Fruit fly (Drosophila melanogaster) whole organism, embryonic: ENCODE measurements around the gene mil.

Experiments used
- Abd-B ChIP-seq: fragments of 200-800 bp; sonication (Bioruptor generic); optimal IDR thresholded peaks from 2 replicates; lab custom pipeline; 2018; ENCODE audit warnings: missing biosample characterization, mild to moderate bottlenecking, missing genetic modification characterization, moderate library complexity
- Aef1 ChIP-seq: fragments of 200-800 bp; sonication (Bioruptor generic); IDR thresholded peaks from 3 replicates; pipeline ENCODE4 v1.3.6; 2022; ENCODE audit warnings: missing biosample characterization, missing genetic modification characterization
- Atf-2 ChIP-seq: fragments of 200-800 bp; sonication (Bioruptor generic); optimal IDR thresholded peaks from 2 replicates; lab custom pipeline; 2016; ENCODE audit warnings: missing biosample characterization, missing genetic modification characterization
- Awh ChIP-seq: fragments of 200-800 bp; sonication (Bioruptor generic); IDR thresholded peaks from 2 replicates; pipeline ENCODE4, ENCODE4 v1.3.6; 2022; ENCODE audit warnings: missing biosample characterization, missing genetic modification characterization
- CG10267 ChIP-seq: fragments of 200-800 bp; sonication (Bioruptor generic); optimal IDR thresholded peaks from 2 replicates; lab custom pipeline; 2018; ENCODE audit warnings: missing biosample characterization, mild to moderate bottlenecking, missing genetic modification characterization, moderate library complexity
- CG10274 ChIP-seq: fragments of 200-800 bp; sonication (Bioruptor generic); optimal IDR thresholded peaks from 3 replicates; lab custom pipeline; 2017; ENCODE audit warnings: missing biosample characterization, mild to moderate bottlenecking, missing genetic modification characterization
- CG10321 ChIP-seq: fragments of 200-800 bp; sonication (Bioruptor generic); IDR thresholded peaks from 2 replicates; pipeline ENCODE4 v1.3.6; 2022; ENCODE audit warnings: missing biosample characterization, missing genetic modification characterization
- CG10654 ChIP-seq: fragments of 200-800 bp; sonication (Bioruptor generic); optimal IDR thresholded peaks from 2 replicates; lab custom pipeline; 2016; ENCODE audit warnings: missing biosample characterization, missing genetic modification characterization
- CG13123 ChIP-seq: fragments of 200-800 bp; sonication (Bioruptor generic); optimal IDR thresholded peaks from 2 replicates; lab custom pipeline; 2016; ENCODE audit warnings: missing biosample characterization, missing genetic modification characterization
- CG16815 ChIP-seq: fragments of 200-800 bp; sonication (Bioruptor generic); optimal IDR thresholded peaks from 3 replicates; lab custom pipeline; 2017; ENCODE audit warnings: missing biosample characterization, mild to moderate bottlenecking, missing genetic modification characterization
- CG17385 ChIP-seq: fragments of 200-800 bp; sonication (Bioruptor generic); optimal IDR thresholded peaks from 3 replicates; lab custom pipeline; 2018; ENCODE audit warnings: missing biosample characterization, mild to moderate bottlenecking, missing genetic modification characterization
- CG17568 ChIP-seq: fragments of 200-800 bp; sonication (Bioruptor generic); optimal IDR thresholded peaks from 2 replicates; lab custom pipeline; 2018; ENCODE audit warnings: missing biosample characterization, mild to moderate bottlenecking, missing genetic modification characterization, moderate library complexity
- CG18011 ChIP-seq: fragments of 200-800 bp; sonication (Bioruptor generic); optimal IDR thresholded peaks from 2 replicates; lab custom pipeline; 2017; ENCODE audit warnings: missing biosample characterization, missing genetic modification characterization, mild to moderate bottlenecking, moderate library complexity, missing genotype
- CG18476 ChIP-seq: fragments of 200-800 bp; sonication (Bioruptor generic); optimal IDR thresholded peaks from 2 replicates; lab custom pipeline; 2016; ENCODE audit warnings: missing biosample characterization, mild to moderate bottlenecking, missing genetic modification characterization
- CG18599 ChIP-seq: fragments of 200-800 bp; sonication (Bioruptor generic); optimal IDR thresholded peaks from 3 replicates; lab custom pipeline; 2017; ENCODE audit warnings: missing biosample characterization, missing genetic modification characterization, mild to moderate bottlenecking, moderate library complexity, missing genetic modification reagents
- CG30020 ChIP-seq: fragments of 200-800 bp; optimal IDR thresholded peaks from 2 replicates; lab custom pipeline; 2019; ENCODE audit warnings: missing biosample characterization, mild to moderate bottlenecking, missing genetic modification characterization, moderate library complexity
- CG31365 ChIP-seq: fragments of 200-800 bp; sonication (Bioruptor generic); optimal IDR thresholded peaks from 2 replicates; lab custom pipeline; 2018; ENCODE audit warnings: missing biosample characterization, mild to moderate bottlenecking, missing genetic modification characterization
- CG3407 ChIP-seq: fragments of 200-800 bp; sonication (Bioruptor generic); optimal IDR thresholded peaks from 2 replicates; lab custom pipeline; 2018; ENCODE audit warnings: missing biosample characterization, mild to moderate bottlenecking, missing genetic modification characterization
- CG3726 ChIP-seq: fragments of 200-800 bp; sonication (Bioruptor generic); IDR thresholded peaks from 3 replicates; pipeline ENCODE4, ENCODE4 v1.3.6; 2022; ENCODE audit warnings: missing biosample characterization, missing genetic modification characterization
- CG3838 ChIP-seq: fragments of 200-800 bp; sonication (Bioruptor generic); optimal IDR thresholded peaks from 3 replicates; lab custom pipeline; 2016; ENCODE audit warnings: missing biosample characterization, missing genetic modification characterization
- CG4360 ChIP-seq: fragments of 200-800 bp; sonication (Bioruptor generic); IDR thresholded peaks from 2 replicates; pipeline ENCODE4 v1.3.6; 2022; ENCODE audit warnings: missing biosample characterization, missing genetic modification characterization
- CG8359 ChIP-seq: fragments of 200-800 bp; sonication (Bioruptor generic); optimal IDR thresholded peaks from 2 replicates; lab custom pipeline; 2017; ENCODE audit warnings: missing biosample characterization, mild to moderate bottlenecking, missing genetic modification characterization, borderline replicate concordance
- ERR ChIP-seq: fragments of 200-800 bp; sonication (Bioruptor generic); optimal IDR thresholded peaks from 2 replicates; lab custom pipeline; 2016; ENCODE audit warnings: missing biosample characterization, missing genetic modification characterization
- Eip74EF ChIP-seq, 2 experiments: fragments of 200-800 bp in 1 of 2; fragments of >200 bp in 1 of 2; sonication (Bioruptor generic) in 1 of 2; optimal IDR thresholded peaks; 2 replicates each; lab custom pipeline; 2017 to 2019; ENCODE audit warnings: missing biosample characterization in 2 of 2, missing genetic modification characterization in 2 of 2, mild to moderate bottlenecking in 1 of 2, moderate library complexity in 1 of 2
- GATAe ChIP-seq: fragments of 200-800 bp; sonication (Bioruptor generic); conservative IDR thresholded peaks from 2 replicates; pipeline ENCODE4 v1.3.6; 2022; ENCODE audit warnings: missing biosample characterization, missing genetic modification characterization
- H15 ChIP-seq: fragments of 200-800 bp; sonication (Bioruptor generic); IDR thresholded peaks from 3 replicates; pipeline ENCODE4 v1.3.6; 2022; ENCODE audit warnings: missing biosample characterization, missing genetic modification characterization
- Jarid2 ChIP-seq: fragments of 200-800 bp; sonication (Bioruptor generic); optimal IDR thresholded peaks from 3 replicates; lab custom pipeline; 2017; ENCODE audit warnings: mild to moderate bottlenecking, missing biosample characterization, missing genetic modification reagents, missing genetic modification characterization
- Rfx ChIP-seq: fragments of 200-800 bp; sonication (Bioruptor generic); IDR thresholded peaks from 2 replicates; pipeline ENCODE4 v1.3.6; 2022; ENCODE audit warnings: missing biosample characterization, missing genetic modification characterization
- Side ChIP-seq: fragments of 200-800 bp; sonication (Bioruptor generic); optimal IDR thresholded peaks from 2 replicates; lab custom pipeline; 2016; ENCODE audit warnings: missing biosample characterization, missing genetic modification characterization
- Six4 ChIP-seq: fragments of 200-800 bp; sonication (Bioruptor generic); optimal IDR thresholded peaks from 2 replicates; lab custom pipeline; 2016; ENCODE audit warnings: missing biosample characterization, missing genetic modification characterization
- Sry-δ ChIP-seq: fragments of 200-800 bp; sonication (Bioruptor generic); optimal IDR thresholded peaks from 2 replicates; lab custom pipeline; 2016; ENCODE audit warnings: missing biosample characterization, missing genetic modification characterization
- bsh ChIP-seq, 2 experiments: fragments of 200-800 bp; sonication (Bioruptor generic); optimal IDR thresholded peaks; 2 replicates each; lab custom pipeline; 2017 to 2018; ENCODE audit warnings: mild to moderate bottlenecking in 2 of 2, missing biosample characterization in 2 of 2, missing genetic modification characterization in 2 of 2, moderate library complexity in 1 of 2
- fru ChIP-seq: fragments of >200 bp; optimal IDR thresholded peaks from 2 replicates; lab custom pipeline; 2017
- gcm2 ChIP-seq: fragments of 200-800 bp; sonication (Bioruptor generic); optimal IDR thresholded peaks from 2 replicates; lab custom pipeline; 2016; ENCODE audit warnings: missing biosample characterization, missing genetic modification characterization
- h ChIP-seq: fragments of >200 bp; optimal IDR thresholded peaks from 2 replicates; lab custom pipeline; 2017
- hth ChIP-seq: fragments of >200 bp; optimal IDR thresholded peaks from 2 replicates; lab custom pipeline; 2017; ENCODE audit warnings: inconsistent platforms
- ken ChIP-seq: fragments of 200-800 bp; sonication (Bioruptor generic); IDR thresholded peaks from 3 replicates; pipeline ENCODE4 v1.3.6; 2022; ENCODE audit warnings: missing biosample characterization, missing genetic modification characterization
- klu ChIP-seq: fragments of 200-800 bp; sonication (Bioruptor generic); IDR thresholded peaks from 2 replicates; pipeline ENCODE4 v1.3.6; 2022; ENCODE audit warnings: missing biosample characterization, missing genetic modification characterization
- maf-S ChIP-seq: fragments of 200-800 bp; sonication (Bioruptor generic); optimal IDR thresholded peaks from 2 replicates; lab custom pipeline; 2016; ENCODE audit warnings: missing biosample characterization, missing genetic modification characterization
- mirr ChIP-seq: fragments of 200-800 bp; sonication (Bioruptor generic); optimal IDR thresholded peaks from 3 replicates; lab custom pipeline; 2018; ENCODE audit warnings: missing biosample characterization, mild to moderate bottlenecking, missing genetic modification characterization
- nerfin-2 ChIP-seq: fragments of 200-800 bp; sonication (Bioruptor generic); IDR thresholded peaks from 2 replicates; pipeline ENCODE4 v1.3.6; 2022; ENCODE audit warnings: missing biosample characterization, missing genetic modification characterization; ENCODE audit not compliant: partially characterized antibody
- rib ChIP-seq: fragments of 200-800 bp; sonication (Bioruptor generic); IDR thresholded peaks from 2 replicates; pipeline ENCODE4 v1.3.6; 2022; ENCODE audit warnings: missing biosample characterization, missing genetic modification characterization
- stc ChIP-seq: fragments of 200-800 bp; sonication (Bioruptor generic); IDR thresholded peaks from 2 replicates; pipeline ENCODE4 v1.3.6; 2022; ENCODE audit warnings: missing biosample characterization, missing genetic modification characterization
- tll ChIP-seq, 2 experiments: fragments of 200-800 bp in 1 of 2; fragments of >200 bp in 1 of 2; sonication (Bioruptor generic) in 1 of 2; optimal IDR thresholded peaks; 2 replicates each; lab custom pipeline; 2017 to 2019; ENCODE audit warnings: missing biosample characterization in 2 of 2, missing genetic modification characterization in 2 of 2, mild to moderate bottlenecking in 1 of 2, moderate library complexity in 1 of 2
- trem ChIP-seq: fragments of 200-800 bp; optimal IDR thresholded peaks from 3 replicates; lab custom pipeline; 2019; ENCODE audit warnings: missing biosample characterization, mild to moderate bottlenecking, missing genetic modification characterization, moderate library complexity
- twi ChIP-seq: fragments of 200-800 bp; optimal IDR thresholded peaks from 2 replicates; lab custom pipeline; 2019; ENCODE audit warnings: missing biosample characterization, mild to moderate bottlenecking, missing genetic modification characterization, moderate library complexity
- unc-4 ChIP-seq: fragments of 200-800 bp; sonication (Bioruptor generic); IDR thresholded peaks from 2 replicates; pipeline ENCODE4 v1.3.6; 2022; ENCODE audit warnings: missing biosample characterization, missing genetic modification characterization; ENCODE audit not compliant: partially characterized antibody
- usp ChIP-seq: fragments of >200 bp; optimal IDR thresholded peaks from 2 replicates; lab custom pipeline; 2017; ENCODE audit warnings: missing biosample characterization, missing genetic modification characterization
- vfl ChIP-seq: fragments of 200-800 bp; sonication (Bioruptor generic); optimal IDR thresholded peaks from 2 replicates; lab custom pipeline; 2016; ENCODE audit warnings: missing biosample characterization, missing genetic modification characterization
- zen ChIP-seq: fragments of 200-800 bp; sonication (Bioruptor generic); optimal IDR thresholded peaks from 3 replicates; lab custom pipeline; 2018; ENCODE audit warnings: missing biosample characterization, mild to moderate bottlenecking, missing genetic modification characterization, moderate library complexity
- zen2 ChIP-seq: fragments of 200-800 bp; sonication (Bioruptor generic); IDR thresholded peaks from 3 replicates; pipeline ENCODE4 v1.3.6; 2022; ENCODE audit warnings: missing biosample characterization, missing genetic modification characterization; ENCODE audit not compliant: partially characterized antibody

mil gene

dm6 chr3R:27946555-27947204 lies 34.4 kb downstream of the mil start (continued):
- no peak for TF ChIP-seq rib
- TF ChIP-seq trem (tag; lab: Kevin White, UChicago), result no peak
- TF ChIP-seq zen2 (GFP tag; lab: Robert Waterston, UW), result no peak
- no peak for TF ChIP-seq CG17385
- TF ChIP-seq gcm2, result no peak
- TF ChIP-seq ken (GFP tag; lab: Robert Waterston, UW), result no peak
- no peak for TF ChIP-seq stc (GFP tag; lab: Robert Waterston, UW)
- no peak for TF ChIP-seq CG13123 (GFP tag; lab: Kevin White, UChicago)
- no peak for TF ChIP-seq CG8359 (GFP tag; lab: Kevin White, UChicago)
- peak in 1 of 2 experiments; percentile 48 for TF ChIP-seq tll (GFP tag; optimal IDR thresholded peaks at IDR 0.05; lab: Kevin White, UChicago)
- TF ChIP-seq nerfin-2 (GFP tag; lab: Robert Waterston, UW), result no peak
- TF ChIP-seq vfl (GFP tag; lab: Kevin White, UChicago), result no peak
- no peak for TF ChIP-seq CG17568 (GFP tag; lab: Kevin White, UChicago)
- TF ChIP-seq hth (lab: Kevin White, UChicago), result no peak
- TF ChIP-seq bsh (GFP tag; optimal IDR thresholded peaks at IDR 0.05; lab: Kevin White, UChicago), result peak in 1 of 2 experiments; percentile 46
- no peak for TF ChIP-seq CG30020 (tag; lab: Kevin White, UChicago)
- no peak for TF ChIP-seq CG10321 (GFP tag; lab: Robert Waterston, UW)
- no peak for TF ChIP-seq unc-4 (GFP tag; lab: Robert Waterston, UW)
- TF ChIP-seq Jarid2 (GFP tag; lab: Kevin White, UChicago), result no peak
- no peak for TF ChIP-seq Aef1 (GFP tag; lab: Robert Waterston, UW)
- no peak for TF ChIP-seq Abd-B
- peak; percentile 72 for TF ChIP-seq mirr (GFP tag; lab: Kevin White, UChicago)
- TF ChIP-seq Eip74EF (GFP tag; optimal IDR thresholded peaks at IDR 0.05; lab: Kevin White, UChicago), result no peak
- TF ChIP-seq zen, result no peak
- TF ChIP-seq usp (GFP tag; lab: Kevin White, UChicago), result no peak
- 0 out of 2 replicates have a peak, but pooled peaks have one; percentile 32 for TF ChIP-seq Rfx (GFP tag; lab: Robert Waterston, UW)
- peak; percentile 71 for TF ChIP-seq GATAe
- no peak for TF ChIP-seq Atf-2 (GFP tag; lab: Kevin White, UChicago)
- TF ChIP-seq CG10274, result no peak
- no peak for TF ChIP-seq ERR (GFP tag; lab: Kevin White, UChicago)
- no peak for TF ChIP-seq klu (GFP tag; lab: Robert Waterston, UW)
- no peak for TF ChIP-seq CG3407 (GFP tag; lab: Kevin White, UChicago)
- no peak for TF ChIP-seq CG10267 (tag; lab: Kevin White, UChicago)
- TF ChIP-seq CG16815 (GFP tag; lab: Kevin White, UChicago), result no peak
- TF ChIP-seq Six4 (GFP tag; lab: Kevin White, UChicago), result no peak
- no peak for TF ChIP-seq H15 (GFP tag; lab: Robert Waterston, UW)
- TF ChIP-seq Sry-δ (GFP tag; lab: Kevin White, UChicago), result no peak
- TF ChIP-seq h (lab: Kevin White, UChicago), result no peak
- TF ChIP-seq CG10654 (GFP tag; lab: Kevin White, UChicago), result no peak
- no peak for TF ChIP-seq CG31365 (tag; lab: Kevin White, UChicago)
- no peak for TF ChIP-seq Side
- TF ChIP-seq CG18476 (GFP tag; lab: Kevin White, UChicago), result no peak
- TF ChIP-seq CG4360 (GFP tag; lab: Robert Waterston, UW), result peak; percentile 31; the same call in 1 of the 2 replicates
- TF ChIP-seq fru (lab: Kevin White, UChicago), result no peak
- peak; percentile 87 for TF ChIP-seq twi (tag; lab: Kevin White, UChicago)
- no peak for TF ChIP-seq maf-S (GFP tag; lab: Kevin White, UChicago)
- TF ChIP-seq CG3838 (GFP tag; lab: Kevin White, UChicago), result no peak
- TF ChIP-seq CG18011 (GFP tag; lab: Kevin White, UChicago), result no peak
- TF ChIP-seq Awh (GFP tag; lab: Robert Waterston, UW), result 0 out of 2 replicates have a peak, but pooled peaks have one; percentile 42
- peak; percentile 44 for TF ChIP-seq CG18599 (GFP tag; lab: Kevin White, UChicago)
- no peak for TF ChIP-seq CG3726 (GFP tag; lab: Robert Waterston, UW)
